Worm (Caenorhabditis elegans): ENCODE measurements around the gene klf-3.

The klf-3 gene

DNA sequence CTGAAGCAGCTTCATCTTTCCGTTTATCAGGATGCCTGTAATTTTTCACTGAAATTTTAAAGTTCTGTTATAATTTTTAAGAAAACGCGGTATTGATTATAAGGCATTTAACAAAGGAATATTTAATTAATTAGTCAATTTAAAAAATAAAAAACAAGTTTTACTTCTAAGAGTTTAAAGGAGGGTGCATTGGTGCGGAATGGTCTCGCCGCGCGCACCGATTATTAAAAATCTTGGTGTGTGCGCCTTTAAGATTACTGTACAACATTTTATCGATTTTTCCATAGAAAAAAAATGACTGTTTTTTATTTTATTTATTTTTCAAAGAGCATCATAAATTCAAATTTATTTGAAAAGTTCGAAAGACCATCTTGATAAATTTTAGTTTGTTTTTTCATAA is 19.2 kb upstream of the klf-3 start:
- TF ChIP-seq nhr-237 (tag; optimal IDR thresholded peaks at IDR 0.05) = no peak
- TF ChIP-seq mab-5 (tag; optimal IDR thresholded peaks at IDR 0.05) = no peak
- no peak for TF ChIP-seq R02D3.7 (tag; optimal IDR thresholded peaks at IDR 0.05)
- no peak for TF ChIP-seq peb-1 (tag; optimal IDR thresholded peaks at IDR 0.05)
- no peak for TF ChIP-seq skn-1 (tag; optimal IDR thresholded peaks at IDR 0.05)
- no peak for TF ChIP-seq mdl-1 (tag; optimal IDR thresholded peaks at IDR 0.05)
- no peak for TF ChIP-seq aly-2 (tag; optimal IDR thresholded peaks at IDR 0.05)

DNA sequence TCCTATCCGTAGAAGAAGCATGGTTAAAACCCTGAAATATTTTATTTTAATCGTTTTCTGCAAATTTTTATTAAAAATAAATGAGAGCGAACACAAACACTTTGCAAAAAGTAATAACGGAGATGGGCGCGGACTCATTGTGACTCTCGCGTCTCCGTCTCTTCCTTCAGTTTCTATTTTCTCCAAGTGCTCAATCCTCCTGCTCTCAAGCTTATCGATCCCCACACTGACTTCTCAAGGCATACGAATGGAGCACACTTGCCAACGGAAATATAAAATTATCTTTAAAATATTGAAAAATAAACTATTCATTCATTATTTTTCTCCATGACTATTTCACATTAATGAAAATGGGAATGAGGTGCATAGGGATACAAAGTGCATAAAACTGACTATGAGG is 18.6 kb upstream of the klf-3 start, which contains the start of gene dnj-8:
Gene dnj-8, minus strand, starts transcription at position 31 of the 400 bp plus-strand sequence.
- TF ChIP-seq unc-55 (GFP tag; optimal IDR thresholded peaks at IDR 0.05) (peak; percentile 54), lsy-2 (tag; optimal IDR thresholded peaks at IDR 0.05) (peak in 1 of 2 experiments; percentile 6), nhr-10 (tag; optimal IDR thresholded peaks at IDR 0.05) (no peak), F13H6.1 (tag; optimal IDR thresholded peaks at IDR 0.05) (no peak), elt-3 (tag; optimal IDR thresholded peaks at IDR 0.05) (no peak), C34F6.9 (tag; optimal IDR thresholded peaks at IDR 0.05) (peak; percentile 60)

DNA sequence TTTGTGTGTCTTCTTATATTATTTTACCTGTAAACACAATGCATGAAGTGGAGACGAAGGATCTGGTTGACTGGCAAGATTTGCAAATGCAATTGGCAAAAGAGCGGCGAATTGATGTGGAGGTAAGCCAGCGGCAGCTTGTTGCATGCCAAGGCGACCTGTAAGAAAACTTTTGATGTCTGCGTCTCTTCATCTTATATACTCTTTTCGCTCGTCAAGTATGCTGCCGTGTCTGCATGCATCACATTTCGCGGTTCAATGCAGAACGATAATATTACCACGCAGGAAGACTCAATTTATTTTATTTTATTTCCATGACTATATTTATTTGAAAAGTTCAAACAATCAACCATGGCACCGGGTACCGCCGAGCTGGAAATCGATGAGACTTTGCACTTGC is 15.7 kb upstream of the klf-3 start, which contains the start of gene vps-33.2:
Gene vps-33.2, plus strand, starts transcription at position 244 of the 400 bp plus-strand sequence.
- no peak for TF ChIP-seq unc-39 (tag; optimal IDR thresholded peaks at IDR 0.05)
- TF ChIP-seq fos-1 (tag; optimal IDR thresholded peaks at IDR 0.05) = peak; percentile 23
- TF ChIP-seq elt-1 (tag; optimal IDR thresholded peaks at IDR 0.05) = no peak
- TF ChIP-seq nhr-25 (tag; optimal IDR thresholded peaks at IDR 0.05) = no peak
- peak; percentile 22 for TF ChIP-seq lin-11 (tag; optimal IDR thresholded peaks at IDR 0.05)
- TF ChIP-seq zag-1 (tag; optimal IDR thresholded peaks at IDR 0.05) = no peak
- no peak for TF ChIP-seq aly-2 (tag; optimal IDR thresholded peaks at IDR 0.05)
- no peak for TF ChIP-seq nhr-23 (tag; optimal IDR thresholded peaks at IDR 0.05)
- TF ChIP-seq C34F6.9 (tag; optimal IDR thresholded peaks at IDR 0.05) = peak; percentile 59
- TF ChIP-seq snpc-4 (tag; optimal IDR thresholded peaks at IDR 0.05) = no peak
- TF ChIP-seq nhr-77 (tag; optimal IDR thresholded peaks at IDR 0.05) = no peak
- no peak for TF ChIP-seq skn-1 (tag; optimal IDR thresholded peaks at IDR 0.05)
- no peak for TF ChIP-seq nhr-10 (tag; optimal IDR thresholded peaks at IDR 0.05)
- peak; percentile 48 for TF ChIP-seq gmeb-1 (tag; optimal IDR thresholded peaks at IDR 0.05)
- TF ChIP-seq nhr-12 (tag; optimal IDR thresholded peaks at IDR 0.05) = no peak
- no peak for TF ChIP-seq mab-5 (tag; optimal IDR thresholded peaks at IDR 0.05)
- TF ChIP-seq nhr-6 (tag; optimal IDR thresholded peaks at IDR 0.05) = no peak
- TF ChIP-seq nhr-129 (tag; optimal IDR thresholded peaks at IDR 0.05) = peak; percentile 35
- no peak for TF ChIP-seq ztf-1 (GFP tag; conservative IDR thresholded peaks at IDR 0.05)
- no peak for TF ChIP-seq elt-3 (tag; optimal IDR thresholded peaks at IDR 0.05)
- TF ChIP-seq sem-4 (tag; optimal IDR thresholded peaks at IDR 0.05) = no peak
- no peak for TF ChIP-seq ceh-16 (tag; optimal IDR thresholded peaks at IDR 0.05)
- TF ChIP-seq nhr-237 (tag; optimal IDR thresholded peaks at IDR 0.05) = no peak
- peak; percentile 46 for TF ChIP-seq F13H6.1 (tag; optimal IDR thresholded peaks at IDR 0.05)
- TF ChIP-seq ceh-82 (tag; optimal IDR thresholded peaks at IDR 0.05) = no peak
- TF ChIP-seq ama-1 (optimal IDR thresholded peaks at IDR 0.05) = no peak
- no peak for TF ChIP-seq Y55F3AM.14 (GFP tag; optimal IDR thresholded peaks at IDR 0.05)
- TF ChIP-seq lsy-2 (tag; optimal IDR thresholded peaks at IDR 0.05) = peak; percentile 27 to 58
- TF ChIP-seq sma-9 (GFP tag; optimal IDR thresholded peaks at IDR 0.05) = peak; percentile 58
- TF ChIP-seq sma-9 (tag; optimal IDR thresholded peaks at IDR 0.05) = no peak
- TF ChIP-seq crh-2 (tag; optimal IDR thresholded peaks at IDR 0.05) = no peak
- no peak for TF ChIP-seq egl-27 (tag; optimal IDR thresholded peaks at IDR 0.05)
- no peak for TF ChIP-seq ztf-4 (tag; optimal IDR thresholded peaks at IDR 0.05)
- TF ChIP-seq sma-3 (GFP tag; optimal IDR thresholded peaks at IDR 0.05) = peak; percentile 20
- no peak for TF ChIP-seq lin-39 (tag; optimal IDR thresholded peaks at IDR 0.05)

DNA sequence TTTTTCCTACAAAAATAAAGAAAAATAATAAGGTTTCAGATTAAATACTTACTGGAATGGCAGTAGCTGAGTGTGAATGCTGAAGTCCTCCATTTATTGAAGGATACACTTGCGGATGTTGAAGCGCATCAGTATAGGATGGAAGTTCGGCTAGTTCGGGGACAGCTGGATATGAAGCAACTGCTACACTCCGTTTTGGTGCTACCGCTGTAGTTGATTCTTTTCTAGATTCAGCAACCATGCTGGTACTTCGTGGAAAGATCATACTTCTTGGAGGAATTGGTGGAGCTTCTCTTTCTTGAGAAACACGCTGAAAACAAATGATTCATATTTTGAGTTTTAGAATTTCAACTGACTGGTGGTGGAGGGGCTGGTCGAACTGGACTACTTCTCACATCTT is 8.1 kb upstream of the klf-3 start:
- no peak for TF ChIP-seq ZK546.5 (tag; optimal IDR thresholded peaks at IDR 0.05)
- no peak for TF ChIP-seq nhr-12 (tag; optimal IDR thresholded peaks at IDR 0.05)
- TF ChIP-seq sma-3 (GFP tag; optimal IDR thresholded peaks at IDR 0.05) = no peak
- no peak for TF ChIP-seq egl-27 (tag; optimal IDR thresholded peaks at IDR 0.05)
- no peak for TF ChIP-seq unc-55 (GFP tag; optimal IDR thresholded peaks at IDR 0.05)
- TF ChIP-seq R02D3.7 (tag; optimal IDR thresholded peaks at IDR 0.05) = no peak
- TF ChIP-seq peb-1 (tag; optimal IDR thresholded peaks at IDR 0.05) = no peak
- TF ChIP-seq elt-3 (tag; optimal IDR thresholded peaks at IDR 0.05) = no peak
- no peak for TF ChIP-seq lsy-2 (tag; optimal IDR thresholded peaks at IDR 0.05)
- TF ChIP-seq crh-2 (tag; optimal IDR thresholded peaks at IDR 0.05) = no peak
- no peak for TF ChIP-seq ceh-16 (tag; optimal IDR thresholded peaks at IDR 0.05)
- TF ChIP-seq aly-2 (tag; optimal IDR thresholded peaks at IDR 0.05) = no peak

All from whole organism, L2 larva.